Fruit fly (Drosophila melanogaster) whole organism, adult: ENCODE measurements around the gene CG44094.

ENCODE experiments used
- CG11617 ChIP-seq: fragments of 200-800 bp; sonication (Bioruptor generic); optimal IDR thresholded peaks from 2 replicates; lab custom pipeline; 2017; ENCODE audit warnings: mild to moderate bottlenecking, missing biosample characterization, missing genetic modification reagents, missing genetic modification characterization
- CG12768 ChIP-seq: fragments of 200-800 bp; sonication (Bioruptor generic); optimal IDR thresholded peaks from 2 replicates; lab custom pipeline; 2017; ENCODE audit warnings: missing biosample characterization, missing genetic modification characterization, mild to moderate bottlenecking, moderate library complexity, missing genetic modification reagents
- CG14711 ChIP-seq: fragments of 200-800 bp; sonication (Bioruptor generic); optimal IDR thresholded peaks from 2 replicates; lab custom pipeline; 2018; ENCODE audit warnings: missing biosample characterization, mild to moderate bottlenecking, missing genetic modification characterization, moderate library complexity
- CG1620 ChIP-seq: fragments of 200-800 bp; sonication (Bioruptor generic); optimal IDR thresholded peaks from 2 replicates; lab custom pipeline; 2016; ENCODE audit warnings: missing biosample characterization, missing genetic modification characterization
- CG33017 ChIP-seq: fragments of 200-800 bp; sonication (Bioruptor generic); optimal IDR thresholded peaks from 2 replicates; lab custom pipeline; 2018; ENCODE audit warnings: missing biosample characterization, mild to moderate bottlenecking, missing genetic modification characterization, moderate library complexity
- CG5204 ChIP-seq: fragments of 200-800 bp; sonication (Bioruptor generic); optimal IDR thresholded peaks from 2 replicates; lab custom pipeline; 2016; ENCODE audit warnings: missing biosample characterization, missing genetic modification characterization
- Clk ChIP-seq: fragments of 200-800 bp; sonication (Bioruptor generic); optimal IDR thresholded peaks from 2 replicates; lab custom pipeline; 2017; ENCODE audit warnings: missing biosample characterization, missing genetic modification characterization
- Hr96 ChIP-seq: fragments of 200-800 bp; sonication (Bioruptor generic); optimal IDR thresholded peaks from 2 replicates; lab custom pipeline; 2016; ENCODE audit warnings: missing biosample characterization, missing genetic modification characterization
- cic ChIP-seq: fragments of 200-800 bp; sonication (Bioruptor generic); optimal IDR thresholded peaks from 2 replicates; lab custom pipeline; 2017; ENCODE audit warnings: missing biosample characterization, mild to moderate bottlenecking, missing genetic modification characterization, moderate library complexity
- kay ChIP-seq: fragments of 200-800 bp; sonication (Bioruptor generic); peaks from one replicate; lab custom pipeline; 2016; ENCODE audit warnings: missing biosample characterization, missing genetic modification characterization, borderline replicate concordance
- ovo ChIP-seq: fragments of 200-800 bp; sonication (Bioruptor generic); optimal IDR thresholded peaks from 2 replicates; lab custom pipeline; 2016; ENCODE audit warnings: missing biosample characterization, missing genetic modification characterization
- pad ChIP-seq: fragments of 200-800 bp; sonication (Bioruptor generic); optimal IDR thresholded peaks from 3 replicates; lab custom pipeline; 2017; ENCODE audit warnings: missing biosample characterization, missing genetic modification characterization, mild to moderate bottlenecking, moderate library complexity, missing genetic modification reagents
- tj ChIP-seq: fragments of 200-800 bp; sonication (Bioruptor generic); optimal IDR thresholded peaks from 3 replicates; lab custom pipeline; 2017; ENCODE audit warnings: missing biosample characterization, mild to moderate bottlenecking, missing genetic modification characterization, moderate library complexity

- TF ChIP-seq ovo (GFP tag; lab: Kevin White, UChicago) (peak; percentile 50), CG14711 (no peak), Clk (GFP tag; lab: Kevin White, UChicago) (no peak), pad (GFP tag; lab: Kevin White, UChicago) (no peak), CG1620 (GFP tag; lab: Kevin White, UChicago) (no peak), CG11617 (no peak), tj (GFP tag; lab: Kevin White, UChicago) (no peak), cic (GFP tag; lab: Kevin White, UChicago) (no peak), kay (GFP tag; lab: Kevin White, UChicago) (no peak), Hr96 (GFP tag; lab: Kevin White, UChicago) (no peak), CG12768 (GFP tag; lab: Kevin White, UChicago) (no peak), CG33017 (tag; lab: Kevin White, UChicago) (no peak), CG5204 (GFP tag; lab: Kevin White, UChicago) (no peak)
Observed at dm6 chr3R:14575718-14576187, 658 bp downstream of the CG44094 start, which contains the start of gene CG7987.
